Fruit fly (Drosophila melanogaster) whole organism, prepupa: ENCODE results near the gene CG15022.

Experiments used
- CG10669 ChIP-seq: fragments of 200-800 bp; sonication (Bioruptor generic); optimal IDR thresholded peaks from 3 replicates; lab custom pipeline; 2018; ENCODE audit warnings: missing biosample characterization, mild to moderate bottlenecking, missing genetic modification characterization, moderate library complexity
- CG11762 ChIP-seq: fragments of 200-800 bp; sonication (Bioruptor generic); optimal IDR thresholded peaks from 3 replicates; lab custom pipeline; 2016; ENCODE audit warnings: missing biosample characterization, missing genetic modification characterization; ENCODE audit not compliant: insufficient read depth
- CG15336 ChIP-seq: fragments of 200-800 bp; sonication (Bioruptor generic); IDR thresholded peaks from 2 replicates; pipeline ENCODE4 v1.3.6; 2022; ENCODE audit warnings: missing biosample characterization, missing genetic modification characterization
- CG4318 ChIP-seq: fragments of 200-800 bp; sonication (Bioruptor generic); optimal IDR thresholded peaks from 3 replicates; lab custom pipeline; 2017; ENCODE audit warnings: missing biosample characterization, mild to moderate bottlenecking, missing genetic modification characterization
- CG6276 ChIP-seq: fragments of 200-800 bp; sonication (Bioruptor generic); optimal IDR thresholded peaks from 2 replicates; lab custom pipeline; 2017; ENCODE audit warnings: missing biosample characterization, mild to moderate bottlenecking, missing genetic modification characterization
- CG8119 ChIP-seq: fragments of 200-800 bp; sonication (Bioruptor generic); IDR thresholded peaks from 3 replicates; pipeline ENCODE4 v1.3.6; 2022; ENCODE audit warnings: missing biosample characterization, missing genetic modification characterization
- CG8319 ChIP-seq: fragments of 200-800 bp; sonication (Bioruptor generic); optimal IDR thresholded peaks from 3 replicates; lab custom pipeline; 2016; ENCODE audit warnings: missing biosample characterization, missing genetic modification characterization
- Hr38 ChIP-seq: sonication (Bioruptor generic); optimal IDR thresholded peaks from 2 replicates; lab custom pipeline; 2016; ENCODE audit warnings: missing biosample characterization, missing genetic modification characterization
- Hr39 ChIP-seq: fragments of 200-800 bp; sonication (Bioruptor generic); optimal IDR thresholded peaks from 2 replicates; lab custom pipeline; 2016; ENCODE audit warnings: missing biosample characterization, missing genetic modification characterization
- Hr4 ChIP-seq: fragments of 200-800 bp; sonication (Bioruptor generic); optimal IDR thresholded peaks from 3 replicates; lab custom pipeline; 2016; ENCODE audit warnings: missing biosample characterization, missing genetic modification characterization
- Sox102F ChIP-seq: fragments of 200-800 bp; sonication (Bioruptor generic); optimal IDR thresholded peaks from 2 replicates; lab custom pipeline; 2016; ENCODE audit warnings: missing biosample characterization, mild to moderate bottlenecking, missing genetic modification characterization
- fd59A ChIP-seq: fragments of 200-800 bp; sonication (Bioruptor generic); optimal IDR thresholded peaks from 2 replicates; lab custom pipeline; 2017; ENCODE audit warnings: missing biosample characterization, mild to moderate bottlenecking, missing genetic modification characterization, missing genetic modification reagents
- ss ChIP-seq, 2 experiments: fragments of 200-800 bp; sonication (Bioruptor generic); optimal IDR thresholded peaks; 2 replicates in 1 of 2; 3 replicates in 1 of 2; lab custom pipeline; 2017 to 2018; ENCODE audit warnings: mild to moderate bottlenecking in 2 of 2, missing biosample characterization in 2 of 2, missing genetic modification characterization in 2 of 2, moderate library complexity in 1 of 2
- topi ChIP-seq: fragments of 200-800 bp; sonication (Bioruptor generic); optimal IDR thresholded peaks from 3 replicates; lab custom pipeline; 2016; ENCODE audit warnings: missing biosample characterization, missing genetic modification characterization

- no peak for TF ChIP-seq CG8319 (GFP tag; lab: Kevin White, UChicago)
- no peak for TF ChIP-seq Sox102F (GFP tag; lab: Kevin White, UChicago)
- no peak for TF ChIP-seq CG4318 (GFP tag; lab: Kevin White, UChicago)
- no peak for TF ChIP-seq CG15336 (GFP tag; lab: Robert Waterston, UW)
- no peak for TF ChIP-seq CG6276 (GFP tag; lab: Kevin White, UChicago)
- TF ChIP-seq Hr38 = no peak
- no peak for TF ChIP-seq CG10669 (GFP tag; lab: Kevin White, UChicago)
- TF ChIP-seq CG8119 (GFP tag; lab: Robert Waterston, UW) = no peak
- no peak for TF ChIP-seq Hr4 (GFP tag; lab: Kevin White, UChicago)
- no peak for TF ChIP-seq CG11762 (GFP tag; lab: Kevin White, UChicago)
- no peak for TF ChIP-seq ss (GFP tag; optimal IDR thresholded peaks at IDR 0.05; lab: Kevin White, UChicago)
- no peak for TF ChIP-seq topi (GFP tag; lab: Kevin White, UChicago)
- no peak for TF ChIP-seq fd59A (GFP tag; lab: Kevin White, UChicago)
- no peak for TF ChIP-seq Hr39
Measured at dm6 chr3L:4458063-4458462, 2.1 kb downstream of the CG15022 start, which contains the start of gene CG11345.
